Worm (Caenorhabditis elegans) whole organism, L3 larva: ENCODE data around the gene srh-73.

ENCODE experiments used
- ZK546.5 ChIP-seq: sonication (generic microtip); optimal IDR thresholded peaks from 2 replicates; lab custom pipeline; 2017; ENCODE audit warnings: missing biosample characterization, missing genetic modification characterization
- aly-2 ChIP-seq: fragments of 150-350 bp; optimal IDR thresholded peaks from 2 replicates; lab custom pipeline; 2014; ENCODE audit warnings: missing biosample characterization, missing genetic modification characterization
- ama-1 ChIP-seq: fragments of 150-350 bp; optimal IDR thresholded peaks from 2 replicates; lab custom pipeline; 2018
- ceh-16 ChIP-seq: sonication (generic microtip); optimal IDR thresholded peaks from 2 replicates; lab custom pipeline; 2017; ENCODE audit warnings: missing biosample characterization, missing genetic modification characterization
- ceh-82 ChIP-seq: fragments of 150-350 bp; optimal IDR thresholded peaks from 2 replicates; lab custom pipeline; 2014; ENCODE audit warnings: missing biosample characterization, missing genetic modification characterization
- ceh-9 ChIP-seq: sonication (generic microtip); optimal IDR thresholded peaks from 2 replicates; lab custom pipeline; 2018; ENCODE audit warnings: missing biosample characterization, missing genetic modification characterization
- egl-27 ChIP-seq: sonication (generic microtip); optimal IDR thresholded peaks from 4 replicates; lab custom pipeline; 2017; ENCODE audit warnings: missing biosample characterization, missing genetic modification reagents, missing genetic modification characterization
- egl-5 ChIP-seq: fragments of 150-350 bp; optimal IDR thresholded peaks from 2 replicates; lab custom pipeline; 2017; ENCODE audit warnings: missing biosample characterization, missing genetic modification reagents, missing genetic modification characterization, inconsistent platforms
- elt-2 ChIP-seq: sonication (generic microtip); optimal IDR thresholded peaks from 2 replicates; lab custom pipeline; 2016; ENCODE audit warnings: missing genetic modification reagents, mild to moderate bottlenecking, missing genetic modification characterization, missing compliant biosample characterization
- elt-3 ChIP-seq, 3 experiments: fragments of 150-350 bp in 1 of 3; sonication (generic microtip) in 2 of 3; optimal IDR thresholded peaks; 2 replicates in 2 of 3; 4 replicates in 1 of 3; lab custom pipeline; 2014 to 2017; ENCODE audit warnings: missing biosample characterization in 3 of 3, missing genetic modification characterization in 3 of 3
- fkh-10 ChIP-seq: sonication (generic microtip); optimal IDR thresholded peaks from 2 replicates; lab custom pipeline; 2017; ENCODE audit warnings: missing biosample characterization, missing genetic modification reagents, missing genetic modification characterization
- fkh-2 ChIP-seq: fragments of 150-350 bp; optimal IDR thresholded peaks from 2 replicates; lab custom pipeline; 2014; ENCODE audit warnings: missing biosample characterization, missing genetic modification reagents, missing genetic modification characterization
- fos-1 ChIP-seq: fragments of 150-350 bp; optimal IDR thresholded peaks from 2 replicates; lab custom pipeline; 2014; ENCODE audit warnings: missing biosample characterization, missing genetic modification characterization
- hmg-11 ChIP-seq: sonication (generic microtip); optimal IDR thresholded peaks from 2 replicates; lab custom pipeline; 2016; ENCODE audit warnings: missing genetic modification characterization, missing compliant biosample characterization
- jun-1 ChIP-seq: fragments of 150-350 bp; optimal IDR thresholded peaks from 2 replicates; lab custom pipeline; 2014; ENCODE audit warnings: missing biosample characterization, missing genetic modification reagents, missing genetic modification characterization
- lin-15B ChIP-seq: fragments of 150-350 bp; optimal IDR thresholded peaks from 2 replicates; lab custom pipeline; 2014; ENCODE audit warnings: missing biosample characterization, missing genetic modification characterization
- lin-39 ChIP-seq: fragments of 150-350 bp; optimal IDR thresholded peaks from 2 replicates; lab custom pipeline; 2018; ENCODE audit warnings: missing biosample characterization, missing genetic modification reagents, missing genetic modification characterization
- lsy-12 ChIP-seq: sonication (generic microtip); optimal IDR thresholded peaks from 2 replicates; lab custom pipeline; 2016; ENCODE audit warnings: mild to moderate bottlenecking, missing genetic modification characterization, missing compliant biosample characterization
- mdl-1 ChIP-seq: fragments of 150-350 bp; optimal IDR thresholded peaks from 2 replicates; lab custom pipeline; 2014; ENCODE audit warnings: missing biosample characterization, missing genetic modification characterization
- nfya-1 ChIP-seq: sonication (generic microtip); optimal IDR thresholded peaks from 2 replicates; lab custom pipeline; 2017; ENCODE audit warnings: missing genetic modification characterization, mild to moderate bottlenecking, missing compliant biosample characterization, antibody characterized with exemption, moderate library complexity; ENCODE audit not compliant: insufficient read depth
- nhr-11 ChIP-seq: fragments of 150-350 bp; optimal IDR thresholded peaks from 2 replicates; lab custom pipeline; 2014; ENCODE audit warnings: missing biosample characterization, missing genetic modification characterization
- nhr-23 ChIP-seq: fragments of 150-350 bp; optimal IDR thresholded peaks from 2 replicates; lab custom pipeline; 2014; ENCODE audit warnings: missing biosample characterization, missing genetic modification reagents, missing genetic modification characterization
- nhr-237 ChIP-seq: fragments of 150-350 bp; optimal IDR thresholded peaks from 2 replicates; lab custom pipeline; 2014; ENCODE audit warnings: missing biosample characterization, missing genetic modification characterization
- nhr-25 ChIP-seq: sonication (generic microtip); optimal IDR thresholded peaks from 2 replicates; lab custom pipeline; 2017; ENCODE audit warnings: missing biosample characterization, missing genetic modification characterization
- nhr-28 ChIP-seq: fragments of 150-350 bp; optimal IDR thresholded peaks from 2 replicates; lab custom pipeline; 2014; ENCODE audit warnings: missing biosample characterization, missing genetic modification characterization
- nhr-43 ChIP-seq: sonication (generic microtip); optimal IDR thresholded peaks from 2 replicates; lab custom pipeline; 2016; ENCODE audit warnings: mild to moderate bottlenecking, missing genetic modification characterization, missing compliant biosample characterization; ENCODE audit not compliant: poor library complexity, severe bottlenecking
- nhr-76 ChIP-seq: fragments of 150-350 bp; sonication (generic microtip); optimal IDR thresholded peaks from 5 replicates; lab custom pipeline; 2014; ENCODE audit warnings: missing biosample characterization, missing genetic modification characterization
- nhr-77 ChIP-seq: fragments of 150-350 bp; optimal IDR thresholded peaks from 2 replicates; lab custom pipeline; 2014; ENCODE audit warnings: missing biosample characterization, missing genetic modification characterization
- pha-4 ChIP-seq: fragments of 150-350 bp; optimal IDR thresholded peaks from 2 replicates; lab custom pipeline; 2014; ENCODE audit warnings: missing biosample characterization, missing genetic modification reagents, missing genetic modification characterization
- pqm-1 ChIP-seq: fragments of 150-350 bp; optimal IDR thresholded peaks from 2 replicates; lab custom pipeline; 2017; ENCODE audit warnings: missing biosample characterization, missing genetic modification characterization, inconsistent platforms
- skn-1 ChIP-seq: fragments of 150-350 bp; optimal IDR thresholded peaks from 2 replicates; lab custom pipeline; 2014; ENCODE audit warnings: missing biosample characterization, missing genetic modification characterization
- snpc-4 ChIP-seq: fragments of 150-350 bp; optimal IDR thresholded peaks from 2 replicates; lab custom pipeline; 2014; ENCODE audit warnings: missing biosample characterization, missing genetic modification characterization
- tbx-2 ChIP-seq: sonication (generic microtip); optimal IDR thresholded peaks from 2 replicates; lab custom pipeline; 2016; ENCODE audit warnings: mild to moderate bottlenecking, missing genetic modification characterization, missing compliant biosample characterization
- unc-39 ChIP-seq: sonication (generic microtip); optimal IDR thresholded peaks from 4 replicates; lab custom pipeline; 2017; ENCODE audit warnings: missing biosample characterization, missing genetic modification characterization
- zag-1 ChIP-seq: fragments of 150-350 bp; optimal IDR thresholded peaks from 2 replicates; lab custom pipeline; 2014; ENCODE audit warnings: missing biosample characterization, missing genetic modification characterization
- ztf-4 ChIP-seq: fragments of 150-350 bp; optimal IDR thresholded peaks from 2 replicates; lab custom pipeline; 2014; ENCODE audit warnings: missing biosample characterization, missing genetic modification characterization

srh-73 gene

ce11 chrII:12480811-12481210, 31.2 kb upstream of the srh-73 start, which contains the start of gene arrd-9:
TSS of gene arrd-9 (minus strand) at chrII:12480911.
- TF ChIP-seq ztf-4 (no peak), fkh-2 (tag; lab: Kevin White, UChicago) (no peak), fos-1 (no peak), aly-2 (tag; lab: Kevin White, UChicago) (no peak), ceh-9 (tag; lab: Kevin White, UChicago) (no peak), unc-39 (no peak), nhr-28 (no peak), elt-3 (tag; optimal IDR thresholded peaks at IDR 0.05; lab: Kevin White, UChicago) (no peak), nfya-1 (tag; lab: Kevin White, UChicago) (no peak), ceh-16 (no peak), lin-39 (tag; lab: Kevin White, UChicago) (no peak), nhr-25 (tag; lab: Kevin White, UChicago) (no peak), snpc-4 (tag; lab: Kevin White, UChicago) (no peak), elt-2 (tag; lab: Kevin White, UChicago) (no peak), pha-4 (tag; lab: Kevin White, UChicago) (no peak), nhr-43 (tag; lab: Kevin White, UChicago) (no peak)

ce11 chrII:12481645-12482044, 30.3 kb upstream of the srh-73 start:
- TF ChIP-seq fos-1 (no peak), nhr-23 (tag; lab: Kevin White, UChicago) (no peak), unc-39 (no peak), jun-1 (no peak), mdl-1 (tag; lab: Kevin White, UChicago) (no peak), ceh-9 (tag; lab: Kevin White, UChicago) (no peak), nhr-28 (no peak), ZK546.5 (tag; lab: Kevin White, UChicago) (no peak), nfya-1 (tag; lab: Kevin White, UChicago) (no peak), nhr-237 (tag; lab: Kevin White, UChicago) (no peak), ama-1 (no peak), lin-15B (tag; lab: Kevin White, UChicago) (no peak), ceh-16 (no peak), egl-27 (tag; lab: Kevin White, UChicago) (no peak), tbx-2 (tag; lab: Kevin White, UChicago) (no peak), lin-39 (tag; lab: Kevin White, UChicago) (no peak), fkh-10 (GFP tag; lab: Kevin White, UChicago) (no peak), hmg-11 (no peak), nhr-43 (tag; lab: Kevin White, UChicago) (no peak)

ce11 chrII:12482622-12483021, 29.3 kb upstream of the srh-73 start, which contains the start of gene fbxb-102:
TSS of gene fbxb-102 (plus strand) at chrII:12482922.
- TF ChIP-seq aly-2 (tag; lab: Kevin White, UChicago), result no peak
- no peak for TF ChIP-seq nhr-25 (tag; lab: Kevin White, UChicago)
- no peak for TF ChIP-seq hmg-11
- TF ChIP-seq nhr-77, result no peak
- no peak for TF ChIP-seq zag-1 (tag; lab: Kevin White, UChicago)
- TF ChIP-seq, all 47 proteins: peak for 0

ce11 chrII:12485060-12485459, 26.9 kb upstream of the srh-73 start, which contains the start of gene F15A4.10:
TSS of gene F15A4.10 (minus strand) at chrII:12485160.
- TF ChIP-seq nhr-76 (tag; lab: Kevin White, UChicago) (no peak), nhr-43 (tag; lab: Kevin White, UChicago) (no peak), pqm-1 (tag; lab: Kevin White, UChicago) (no peak), fkh-2 (tag; lab: Kevin White, UChicago) (no peak), lin-15B (tag; lab: Kevin White, UChicago) (no peak), egl-5 (no peak), egl-27 (tag; lab: Kevin White, UChicago) (no peak), nhr-237 (tag; lab: Kevin White, UChicago) (no peak), zag-1 (tag; lab: Kevin White, UChicago) (no peak), nhr-77 (no peak), lsy-12 (tag; lab: Kevin White, UChicago) (no peak), nhr-11 (no peak), ceh-82 (tag; lab: Kevin White, UChicago) (no peak), snpc-4 (tag; lab: Kevin White, UChicago) (no peak), nhr-25 (tag; lab: Kevin White, UChicago) (no peak), elt-2 (tag; lab: Kevin White, UChicago) (no peak), skn-1 (no peak), tbx-2 (tag; lab: Kevin White, UChicago) (no peak), fkh-10 (GFP tag; lab: Kevin White, UChicago) (no peak)
- TF ChIP-seq, all 47 proteins: peak for 0
